Fruit fly (Drosophila melanogaster) whole organism, pupa: ENCODE data around the gene CG4313.

Experiments
- CG17806 ChIP-seq: fragments of 200-800 bp; sonication (Bioruptor generic); optimal IDR thresholded peaks from 2 replicates; lab custom pipeline; 2018; ENCODE audit warnings: missing biosample characterization, mild to moderate bottlenecking, missing genetic modification characterization, moderate library complexity
- CG34367 ChIP-seq: fragments of 200-800 bp; sonication (Bioruptor generic); optimal IDR thresholded peaks from 2 replicates; lab custom pipeline; 2018; ENCODE audit warnings: missing biosample characterization, mild to moderate bottlenecking, missing genetic modification characterization
- CG8301 ChIP-seq: fragments of 200-800 bp; sonication (Bioruptor generic); optimal IDR thresholded peaks from 2 replicates; lab custom pipeline; 2018; ENCODE audit warnings: missing biosample characterization, mild to moderate bottlenecking, missing genetic modification characterization
- Pif1A ChIP-seq: fragments of 200-800 bp; sonication (Bioruptor generic); optimal IDR thresholded peaks from 3 replicates; lab custom pipeline; 2016; ENCODE audit warnings: missing biosample characterization, missing genetic modification characterization
- gl ChIP-seq: fragments of 200-800 bp; sonication (Bioruptor generic); optimal IDR thresholded peaks from 2 replicates; lab custom pipeline; 2018; ENCODE audit warnings: missing biosample characterization, mild to moderate bottlenecking, missing genetic modification characterization

- TF ChIP-seq CG17806 (tag; lab: Kevin White, UChicago) (no peak), gl (tag; lab: Kevin White, UChicago) (no peak), Pif1A (no peak), CG8301 (tag; lab: Kevin White, UChicago) (no peak), CG34367 (tag; lab: Kevin White, UChicago) (no peak)
These were observed 28.4 kb downstream of the CG4313 start for dm6 chrX:2069787-2070707.
